Fruit fly (Drosophila melanogaster) whole organism, embryonic: ENCODE results near the gene Etfb.

Experiments used
- BtbVII ChIP-seq: fragments of 200-800 bp; sonication (Bioruptor generic); optimal IDR thresholded peaks from 3 replicates; lab custom pipeline; 2017; ENCODE audit warnings: missing biosample characterization, mild to moderate bottlenecking, missing genetic modification characterization
- Bteb2 ChIP-seq: fragments of 200-800 bp; sonication (Bioruptor generic); optimal IDR thresholded peaks from 2 replicates; lab custom pipeline; 2016; ENCODE audit warnings: missing biosample characterization, missing genetic modification characterization
- CG10209 ChIP-seq: fragments of 200-800 bp; sonication (Bioruptor generic); optimal IDR thresholded peaks from 3 replicates; lab custom pipeline; 2017; ENCODE audit warnings: missing biosample characterization, mild to moderate bottlenecking, missing genetic modification characterization, missing genetic modification reagents
- CG10462 ChIP-seq: fragments of 200-800 bp; sonication (Bioruptor generic); optimal IDR thresholded peaks from 2 replicates; lab custom pipeline; 2016; ENCODE audit warnings: missing biosample characterization, missing genetic modification characterization
- CG11093 ChIP-seq: fragments of 200-800 bp; sonication (Bioruptor generic); IDR thresholded peaks from 3 replicates; pipeline ENCODE4 v1.3.6; 2022; ENCODE audit warnings: missing biosample characterization, missing genetic modification characterization
- CG11456 ChIP-seq: fragments of 200-800 bp; sonication (Bioruptor generic); IDR thresholded peaks from 3 replicates; pipeline ENCODE4 v1.3.6; 2022; ENCODE audit warnings: missing biosample characterization, missing genetic modification characterization
- CG11723 ChIP-seq: fragments of 200-800 bp; sonication (Bioruptor generic); optimal IDR thresholded peaks from 2 replicates; lab custom pipeline; 2017; ENCODE audit warnings: missing biosample characterization, mild to moderate bottlenecking, missing genetic modification characterization
- CG12155 ChIP-seq: fragments of 200-800 bp; sonication (Bioruptor generic); optimal IDR thresholded peaks from 3 replicates; lab custom pipeline; 2016; ENCODE audit warnings: missing biosample characterization, missing genetic modification characterization
- CG12299 ChIP-seq: fragments of 200-800 bp; sonication (Bioruptor generic); optimal IDR thresholded peaks from 2 replicates; lab custom pipeline; 2018; ENCODE audit warnings: missing biosample characterization, mild to moderate bottlenecking, missing genetic modification characterization
- CG1233 ChIP-seq: fragments of 200-800 bp; sonication (Bioruptor generic); optimal IDR thresholded peaks from 4 replicates; lab custom pipeline; 2018; ENCODE audit warnings: missing biosample characterization, mild to moderate bottlenecking, missing genetic modification characterization
- CG12659 ChIP-seq: fragments of 200-800 bp; sonication (Bioruptor generic); optimal IDR thresholded peaks from 3 replicates; lab custom pipeline; 2017; ENCODE audit warnings: mild to moderate bottlenecking, missing biosample characterization, missing genetic modification reagents, missing genetic modification characterization
- CG13624 ChIP-seq: fragments of 200-800 bp; sonication (Bioruptor generic); optimal IDR thresholded peaks from 2 replicates; lab custom pipeline; 2016; ENCODE audit warnings: missing biosample characterization, missing genetic modification characterization
- CG14441 ChIP-seq: fragments of 200-800 bp; sonication (Bioruptor generic); IDR thresholded peaks from 2 replicates; pipeline ENCODE4 v1.3.6; 2022; ENCODE audit warnings: missing biosample characterization, missing genetic modification characterization
- CG1647 ChIP-seq: fragments of 200-800 bp; sonication (Bioruptor generic); optimal IDR thresholded peaks from 3 replicates; lab custom pipeline; 2016; ENCODE audit warnings: missing biosample characterization, missing genetic modification characterization
- CG17186 ChIP-seq: fragments of 200-800 bp; sonication (Bioruptor generic); optimal IDR thresholded peaks from 3 replicates; lab custom pipeline; 2017; ENCODE audit warnings: missing biosample characterization, missing genetic modification reagents, missing genetic modification characterization
- CG17361 ChIP-seq: fragments of 200-800 bp; sonication (Bioruptor generic); IDR thresholded peaks from 3 replicates; pipeline ENCODE4 v1.3.6; 2022; ENCODE audit warnings: missing biosample characterization, missing genetic modification characterization
- CG17829 ChIP-seq: fragments of 200-800 bp; optimal IDR thresholded peaks from 2 replicates; lab custom pipeline; 2019; ENCODE audit warnings: missing biosample characterization, mild to moderate bottlenecking, missing genetic modification characterization, moderate library complexity
- CG17912 ChIP-seq: fragments of 200-800 bp; sonication (Bioruptor generic); optimal IDR thresholded peaks from 2 replicates; lab custom pipeline; 2018; ENCODE audit warnings: missing biosample characterization, mild to moderate bottlenecking, missing genetic modification characterization
- CG1792 ChIP-seq: fragments of 200-800 bp; sonication (Bioruptor generic); optimal IDR thresholded peaks from 2 replicates; lab custom pipeline; 2016; ENCODE audit warnings: missing biosample characterization, missing genetic modification characterization
- CG18262 ChIP-seq: fragments of 200-800 bp; optimal IDR thresholded peaks from 3 replicates; lab custom pipeline; 2019; ENCODE audit warnings: missing biosample characterization, mild to moderate bottlenecking, missing genetic modification characterization, moderate library complexity
- CG2712 ChIP-seq: fragments of 200-800 bp; optimal IDR thresholded peaks from 3 replicates; lab custom pipeline; 2019; ENCODE audit warnings: missing biosample characterization, mild to moderate bottlenecking, missing genetic modification characterization, moderate library complexity
- CG33213 ChIP-seq: fragments of 200-800 bp; sonication (Bioruptor generic); optimal IDR thresholded peaks from 3 replicates; lab custom pipeline; 2016; ENCODE audit warnings: missing biosample characterization, missing genetic modification characterization
- CG4282 ChIP-seq: fragments of 200-800 bp; sonication (Bioruptor generic); optimal IDR thresholded peaks from 2 replicates; lab custom pipeline; 2016; ENCODE audit warnings: missing biosample characterization, missing genetic modification characterization
- CG6854 ChIP-seq: fragments of 200-800 bp; sonication (Bioruptor generic); optimal IDR thresholded peaks from 3 replicates; lab custom pipeline; 2017; ENCODE audit warnings: missing biosample characterization, mild to moderate bottlenecking, missing genetic modification characterization
- CG7556 ChIP-seq: fragments of 200-800 bp; sonication (Bioruptor generic); optimal IDR thresholded peaks from 2 replicates; lab custom pipeline; 2017; ENCODE audit warnings: missing biosample characterization, mild to moderate bottlenecking, missing genetic modification characterization
- CG7839 ChIP-seq: fragments of 200-800 bp; sonication (Bioruptor generic); optimal IDR thresholded peaks from 3 replicates; lab custom pipeline; 2018; ENCODE audit warnings: missing biosample characterization, mild to moderate bottlenecking, missing genetic modification characterization, moderate library complexity
- CG8478 ChIP-seq: fragments of >200 bp; optimal IDR thresholded peaks from 2 replicates; lab custom pipeline; 2018
- E2f1 ChIP-seq: fragments of 200-800 bp; sonication (Bioruptor generic); IDR thresholded peaks from 2 replicates; pipeline ENCODE4 v1.3.6; 2022; ENCODE audit warnings: missing biosample characterization, missing genetic modification characterization
- Eip74EF ChIP-seq, 2 experiments: fragments of 200-800 bp in 1 of 2; fragments of >200 bp in 1 of 2; sonication (Bioruptor generic) in 1 of 2; optimal IDR thresholded peaks; 2 replicates each; lab custom pipeline; 2017 to 2019; ENCODE audit warnings: missing biosample characterization in 2 of 2, missing genetic modification characterization in 2 of 2, mild to moderate bottlenecking in 1 of 2, moderate library complexity in 1 of 2
- Fer3 ChIP-seq: fragments of 200-800 bp; sonication (Bioruptor generic); optimal IDR thresholded peaks from 2 replicates; lab custom pipeline; 2018; ENCODE audit warnings: missing biosample characterization, mild to moderate bottlenecking, missing genetic modification characterization, moderate library complexity
- Hr51 ChIP-seq, 2 experiments: fragments of 200-800 bp; sonication (Bioruptor generic); optimal IDR thresholded peaks; 2 replicates in 1 of 2; 3 replicates in 1 of 2; lab custom pipeline; 2016 to 2018; ENCODE audit warnings: missing biosample characterization in 2 of 2, missing genetic modification characterization in 2 of 2, mild to moderate bottlenecking in 1 of 2, moderate library complexity in 1 of 2
- NC2β ChIP-seq: fragments of 200-800 bp; sonication (Bioruptor generic); optimal IDR thresholded peaks from 2 replicates; lab custom pipeline; 2016; ENCODE audit warnings: missing biosample characterization, missing genetic modification characterization
- Oli ChIP-seq: fragments of 200-800 bp; sonication (Bioruptor generic); optimal IDR thresholded peaks from 2 replicates; lab custom pipeline; 2018; ENCODE audit warnings: missing biosample characterization, mild to moderate bottlenecking, missing genetic modification characterization, moderate library complexity
- Poxn ChIP-seq: fragments of 200-800 bp; sonication (Bioruptor generic); IDR thresholded peaks from 2 replicates; pipeline ENCODE4 v1.3.6; 2022; ENCODE audit warnings: missing biosample characterization, missing genetic modification characterization
- ase ChIP-seq: fragments of 200-800 bp; sonication (Bioruptor generic); IDR thresholded peaks from 3 replicates; pipeline ENCODE4 v1.3.6; 2022; ENCODE audit warnings: missing biosample characterization, missing genetic modification characterization
- bcd ChIP-seq: fragments of 200-800 bp; sonication (Bioruptor generic); optimal IDR thresholded peaks from 2 replicates; lab custom pipeline; 2017; ENCODE audit warnings: missing biosample characterization, mild to moderate bottlenecking, missing genetic modification characterization
- crc ChIP-seq: fragments of 200-800 bp; sonication (Bioruptor generic); optimal IDR thresholded peaks from 2 replicates; lab custom pipeline; 2016; ENCODE audit warnings: missing biosample characterization, missing genetic modification characterization
- esg ChIP-seq: fragments of 200-800 bp; sonication (Bioruptor generic); conservative IDR thresholded peaks from 2 replicates; pipeline ENCODE4 v1.3.6; 2022; ENCODE audit warnings: missing biosample characterization, missing genetic modification characterization
- hbn ChIP-seq: fragments of 200-800 bp; sonication (Bioruptor generic); IDR thresholded peaks from 2 replicates; pipeline ENCODE4 v1.3.6; 2022; ENCODE audit warnings: missing biosample characterization, missing genetic modification characterization; ENCODE audit not compliant: partially characterized antibody
- her ChIP-seq: fragments of 200-800 bp; sonication (Bioruptor generic); optimal IDR thresholded peaks from 2 replicates; lab custom pipeline; 2016; ENCODE audit warnings: missing biosample characterization, missing genetic modification characterization
- hkb ChIP-seq, 2 experiments: fragments of 200-800 bp in 1 of 2; fragments of >200 bp in 1 of 2; sonication (Bioruptor generic) in 1 of 2; IDR thresholded peaks in 1 of 2; optimal IDR thresholded peaks in 1 of 2; 2 replicates each; pipeline versions ENCODE4 v1.3.6 to Lab custom; 2017 to 2022; ENCODE audit warnings: missing biosample characterization in 1 of 2, missing genetic modification characterization in 1 of 2
- kay ChIP-seq: fragments of 200-800 bp; sonication (Bioruptor generic); optimal IDR thresholded peaks from 2 replicates; lab custom pipeline; 2016; ENCODE audit warnings: missing biosample characterization, missing genetic modification characterization
- ken ChIP-seq: fragments of 200-800 bp; sonication (Bioruptor generic); IDR thresholded peaks from 3 replicates; pipeline ENCODE4 v1.3.6; 2022; ENCODE audit warnings: missing biosample characterization, missing genetic modification characterization
- lilli ChIP-seq: fragments of 200-800 bp; sonication (Bioruptor generic); optimal IDR thresholded peaks from 3 replicates; lab custom pipeline; 2016; ENCODE audit warnings: missing biosample characterization, missing genetic modification characterization
- pb ChIP-seq: fragments of 200-800 bp; sonication (Bioruptor generic); optimal IDR thresholded peaks from 3 replicates; lab custom pipeline; 2016; ENCODE audit warnings: missing biosample characterization, missing genetic modification characterization
- ranshi ChIP-seq: fragments of 200-800 bp; sonication (Bioruptor generic); IDR thresholded peaks from 2 replicates; pipeline ENCODE4 v1.3.6; 2022; ENCODE audit warnings: missing biosample characterization, missing genetic modification characterization
- sens ChIP-seq: fragments of 200-800 bp; sonication (Bioruptor generic); peaks from one replicate; lab custom pipeline; 2016; ENCODE audit warnings: missing biosample characterization, missing genetic modification characterization
- stc ChIP-seq: fragments of 200-800 bp; sonication (Bioruptor generic); IDR thresholded peaks from 2 replicates; pipeline ENCODE4 v1.3.6; 2022; ENCODE audit warnings: missing biosample characterization, missing genetic modification characterization
- tio ChIP-seq: fragments of 200-800 bp; sonication (Bioruptor generic); optimal IDR thresholded peaks from 2 replicates; lab custom pipeline; 2017; ENCODE audit warnings: missing biosample characterization, missing genetic modification characterization, inconsistent platforms
- vfl ChIP-seq: fragments of 200-800 bp; sonication (Bioruptor generic); optimal IDR thresholded peaks from 2 replicates; lab custom pipeline; 2016; ENCODE audit warnings: missing biosample characterization, missing genetic modification characterization
- vvl ChIP-seq: fragments of 200-800 bp; sonication (Bioruptor generic); IDR thresholded peaks from 2 replicates; pipeline ENCODE4 v1.3.6; 2022; ENCODE audit warnings: missing biosample characterization, missing genetic modification characterization
- zen2 ChIP-seq: fragments of 200-800 bp; sonication (Bioruptor generic); IDR thresholded peaks from 3 replicates; pipeline ENCODE4 v1.3.6; 2022; ENCODE audit warnings: missing biosample characterization, missing genetic modification characterization; ENCODE audit not compliant: partially characterized antibody

Etfb gene

dm6 chr3R:29841293-29841791 is 38.6 kb upstream of the Etfb start, which contains the start of gene Cad99C:
Gene Cad99C, plus strand, starts transcription at chr3R:29841657.
- TF ChIP-seq zen2 (no peak), lilli (no peak), hkb (optimal IDR thresholded peaks at IDR 0.05; lab: Kevin White, UChicago) (no peak), hkb (GFP tag; IDR thresholded peaks at IDR 0.05; lab: Robert Waterston, UW) (no peak), bcd (no peak), CG1792 (GFP tag; lab: Kevin White, UChicago) (no peak), CG17361 (GFP tag; lab: Robert Waterston, UW) (no peak), ranshi (GFP tag; lab: Robert Waterston, UW) (no peak), CG14441 (GFP tag; lab: Robert Waterston, UW) (no peak), Fer3 (no peak), CG1233 (GFP tag; lab: Kevin White, UChicago) (no peak), CG7839 (peak; percentile 5), hbn (no peak), CG17829 (tag; lab: Kevin White, UChicago) (peak; percentile 14), Oli (no peak), CG10462 (GFP tag; lab: Kevin White, UChicago) (no peak), CG8478 (lab: Kevin White, UChicago) (no peak), CG11093 (no peak), ken (no peak), CG11723 (no peak), CG4282 (GFP tag; lab: Kevin White, UChicago) (no peak), pb (GFP tag; lab: Kevin White, UChicago) (peak; percentile 38), BtbVII (GFP tag; lab: Kevin White, UChicago) (no peak), sens (GFP tag; lab: Kevin White, UChicago) (peak; percentile 72), her (GFP tag; lab: Kevin White, UChicago) (no peak), CG18262 (tag; lab: Kevin White, UChicago) (no peak), Eip74EF (GFP tag; optimal IDR thresholded peaks at IDR 0.05; lab: Kevin White, UChicago) (no peak), CG1647 (no peak), Bteb2 (no peak), CG13624 (GFP tag; lab: Kevin White, UChicago) (no peak), crc (no peak), kay (no peak), CG10209 (GFP tag; lab: Kevin White, UChicago) (no peak), E2f1 (GFP tag; lab: Robert Waterston, UW) (no peak), CG33213 (GFP tag; lab: Kevin White, UChicago) (no peak), CG12659 (GFP tag; lab: Kevin White, UChicago) (no peak), Hr51 (GFP tag; optimal IDR thresholded peaks at IDR 0.05; lab: Kevin White, UChicago) (no peak), esg (GFP tag; lab: Robert Waterston, UW) (peak; percentile 38; the same call in 1 of the 2 replicates), CG12155 (GFP tag; lab: Kevin White, UChicago) (peak; percentile 24), CG11456 (GFP tag; lab: Robert Waterston, UW) (no peak), CG6854 (GFP tag; lab: Kevin White, UChicago) (no peak), NC2β (GFP tag; lab: Kevin White, UChicago) (no peak), CG7556 (GFP tag; lab: Kevin White, UChicago) (no peak), stc (GFP tag; lab: Robert Waterston, UW) (no peak), tio (GFP tag; lab: Kevin White, UChicago) (no peak), vvl (GFP tag; lab: Robert Waterston, UW) (peak; percentile 66), CG17912 (GFP tag; lab: Kevin White, UChicago) (no peak), Poxn (GFP tag; lab: Robert Waterston, UW) (no peak), CG12299 (tag; lab: Kevin White, UChicago) (no peak), ase (GFP tag; lab: Robert Waterston, UW) (no peak), CG17186 (GFP tag; lab: Kevin White, UChicago) (no peak), CG2712 (tag; lab: Kevin White, UChicago) (no peak), vfl (GFP tag; lab: Kevin White, UChicago) (no peak)
